Worm (Caenorhabditis elegans) whole organism, L2 larva: Measurements from ENCODE around the gene F56B3.4.
"Not testable (repeated sequence)": the region's sequence is repeated elsewhere in the genome, so short reads cannot be mapped to it uniquely, and the experiment has no call there.

Experiments used
- aly-2 ChIP-seq: fragments of 150-350 bp; optimal IDR thresholded peaks from 2 replicates; lab custom pipeline; 2014; ENCODE audit warnings: missing biosample characterization, missing genetic modification characterization
- nhr-12 ChIP-seq: fragments of 150-350 bp; optimal IDR thresholded peaks from 2 replicates; lab custom pipeline; 2014; ENCODE audit warnings: missing biosample characterization, missing genetic modification characterization
- nhr-237 ChIP-seq: fragments of 150-350 bp; optimal IDR thresholded peaks from 2 replicates; lab custom pipeline; 2014; ENCODE audit warnings: missing biosample characterization, missing genetic modification characterization
- zag-1 ChIP-seq: fragments of 150-350 bp; optimal IDR thresholded peaks from 2 replicates; lab custom pipeline; 2014; ENCODE audit warnings: missing biosample characterization, missing genetic modification characterization

ce11 chrIV:769931-770544, 24.0 kb downstream of the F56B3.4 start:
- TF ChIP-seq zag-1 (tag; lab: Kevin White, UChicago); nhr-237 (tag; lab: Kevin White, UChicago); nhr-12 (tag; lab: Kevin White, UChicago); aly-2: not testable (repeated sequence)
